Fruit fly (Drosophila melanogaster): ENCODE data around the gene CG2528.
A peak's percentile ranks its signal among the peaks of the same experiment; 100 is the strongest.

CG2528 gene

DNA sequence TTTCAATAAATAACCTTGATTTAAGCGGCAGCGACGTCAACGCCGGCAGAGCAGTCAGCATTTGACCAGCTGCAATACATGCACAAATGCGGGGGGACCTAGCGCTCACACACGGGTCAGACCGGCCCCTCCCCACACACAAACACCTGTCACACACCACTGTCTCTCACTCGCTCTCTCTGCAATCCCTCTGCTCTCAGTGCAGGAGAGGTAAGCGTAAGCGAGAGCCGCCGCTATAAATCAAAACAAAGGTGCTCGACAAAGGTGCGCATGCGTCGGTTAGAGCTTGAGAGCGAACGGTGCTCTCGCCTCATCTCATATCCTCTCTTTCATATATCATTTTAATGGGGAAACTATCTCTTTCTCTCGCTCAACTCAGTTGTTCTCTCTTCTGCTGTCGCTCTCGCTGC lies 26.1 kb upstream of the CG2528 start, which contains the start of gene tio:
Gene tio, plus strand, starts transcription at position 348 of the 410 bp plus-strand sequence.
- TF ChIP-seq CG34406 (GFP tag; optimal IDR thresholded peaks at IDR 0.05), result no peak
- TF ChIP-seq acj6 (GFP tag; optimal IDR thresholded peaks at IDR 0.05), result no peak
- peak; percentile 38 for TF ChIP-seq achi (GFP tag; optimal IDR thresholded peaks at IDR 0.05)
- peak; percentile 37; the same call in 1 of the 3 replicates for TF ChIP-seq eg (GFP tag; IDR thresholded peaks at IDR 0.05)
- TF ChIP-seq CG3032 (tag; optimal IDR thresholded peaks at IDR 0.05), result no peak
- no peak for TF ChIP-seq CG6276 (GFP tag; optimal IDR thresholded peaks at IDR 0.05)
- no peak for TF ChIP-seq Hr38 (GFP tag; optimal IDR thresholded peaks at IDR 0.05)
- peak; percentile 20 for TF ChIP-seq vri (GFP tag; optimal IDR thresholded peaks at IDR 0.05)
- TF ChIP-seq salr (GFP tag; optimal IDR thresholded peaks at IDR 0.05), result peak in 1 of 2 experiments; percentile 32
- peak; percentile 23 for TF ChIP-seq esn (GFP tag; optimal IDR thresholded peaks at IDR 0.05)
- TF ChIP-seq CG9139 (GFP tag; optimal IDR thresholded peaks at IDR 0.05), result no peak
- TF ChIP-seq CG1621 (tag; optimal IDR thresholded peaks at IDR 0.05), result no peak
- no peak for TF ChIP-seq topi (GFP tag; optimal IDR thresholded peaks at IDR 0.05)
- TF ChIP-seq svp (GFP tag), result peak; percentile 67
- no peak for TF ChIP-seq dac (GFP tag; optimal IDR thresholded peaks at IDR 0.05)
- peak; percentile 33; the same call in 2 of the 3 replicates for TF ChIP-seq CG6163 (GFP tag; IDR thresholded peaks at IDR 0.05)
- TF ChIP-seq CG7368 (GFP tag; optimal IDR thresholded peaks at IDR 0.05), result peak; percentile 25
- peak; percentile 34 for TF ChIP-seq Sox102F (GFP tag; optimal IDR thresholded peaks at IDR 0.05)
- TF ChIP-seq ss (GFP tag; optimal IDR thresholded peaks at IDR 0.05), result peak in 1 of 2 experiments; percentile 11
- TF ChIP-seq lz (GFP tag; optimal IDR thresholded peaks at IDR 0.05), result no peak
- peak; percentile 21 for TF ChIP-seq Blimp-1 (GFP tag; optimal IDR thresholded peaks at IDR 0.05)
- peak; percentile 79 for TF ChIP-seq Eip78C (GFP tag)
- 0 out of 3 replicates have a peak, but pooled peaks have one; percentile 15 for TF ChIP-seq CG8119 (GFP tag; IDR thresholded peaks at IDR 0.05)
- no peak for TF ChIP-seq Eip75B (GFP tag; optimal IDR thresholded peaks at IDR 0.05)
- no peak for TF ChIP-seq Sox14 (GFP tag; optimal IDR thresholded peaks at IDR 0.05)
- no peak for TF ChIP-seq Gug (GFP tag; IDR thresholded peaks at IDR 0.05)
- no peak for TF ChIP-seq CG11902 (GFP tag; optimal IDR thresholded peaks at IDR 0.05)
- TF ChIP-seq CG8632 (GFP tag; optimal IDR thresholded peaks at IDR 0.05), result no peak
- no peak for TF ChIP-seq fd59A (GFP tag; optimal IDR thresholded peaks at IDR 0.05)
- peak; percentile 13 for TF ChIP-seq CG6808 (GFP tag; optimal IDR thresholded peaks at IDR 0.05)

DNA sequence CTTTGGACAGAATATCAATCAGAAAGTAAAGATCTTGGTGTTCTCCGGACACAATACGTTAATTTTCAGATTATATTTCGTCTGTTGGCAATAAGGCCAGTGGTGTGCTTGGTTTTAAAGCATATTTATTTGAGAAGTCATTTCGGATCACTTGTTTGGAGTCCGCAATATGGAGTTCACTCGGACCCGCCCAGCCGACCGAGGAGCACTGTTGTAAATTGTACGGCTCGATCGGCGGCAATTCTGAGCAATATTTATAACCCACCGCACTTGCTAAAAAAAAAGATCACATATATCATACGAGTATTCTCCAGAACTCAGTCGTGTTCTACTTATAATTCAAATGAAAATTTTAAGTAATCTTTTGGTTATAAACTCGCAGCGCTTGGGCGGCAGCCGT lies 22.2 kb upstream of the CG2528 start, which contains the start of gene CG31693:
Gene CG31693, plus strand, starts transcription at position 301 of the 400 bp plus-strand sequence.
- no peak for TF ChIP-seq CG6163 (GFP tag; IDR thresholded peaks at IDR 0.05)
- no peak for TF ChIP-seq lz (GFP tag; optimal IDR thresholded peaks at IDR 0.05)
- no peak for TF ChIP-seq Sox102F (GFP tag; optimal IDR thresholded peaks at IDR 0.05)
- TF ChIP-seq Sox15 (GFP tag; optimal IDR thresholded peaks at IDR 0.05), result no peak
- no peak for TF ChIP-seq CG10669 (GFP tag; optimal IDR thresholded peaks at IDR 0.05)
- TF ChIP-seq OdsH (GFP tag; optimal IDR thresholded peaks at IDR 0.05), result no peak

DNA sequence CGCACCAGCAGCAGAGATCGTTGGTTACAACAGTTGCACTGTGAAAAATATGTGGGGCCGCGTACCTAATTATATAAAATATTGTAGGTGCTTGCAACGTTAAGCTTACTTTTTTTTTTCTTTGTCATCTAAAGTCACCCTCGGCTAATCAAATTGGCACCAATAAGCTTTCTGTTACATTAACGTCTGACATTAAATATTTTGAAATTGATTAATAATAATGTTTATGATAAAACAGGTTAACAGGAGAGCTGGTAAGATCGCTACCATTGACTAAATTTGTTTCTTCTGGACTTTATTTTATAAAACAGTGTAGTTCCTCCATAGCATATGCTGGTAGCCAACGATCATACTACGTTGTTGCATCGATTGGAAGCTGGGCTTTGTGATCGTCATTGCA lies 644 bp upstream of the CG2528 start:
- TF ChIP-seq cyc (GFP tag; optimal IDR thresholded peaks at IDR 0.05), result peak; percentile 25
- peak; percentile 11 for TF ChIP-seq CG31627 (GFP tag; optimal IDR thresholded peaks at IDR 0.05)
- TF ChIP-seq CG6792 (GFP tag; optimal IDR thresholded peaks at IDR 0.05), result peak; percentile 26
- TF ChIP-seq CG8632 (GFP tag; optimal IDR thresholded peaks at IDR 0.05), result peak; percentile 21
- peak; percentile 46 for TF ChIP-seq esn (GFP tag; optimal IDR thresholded peaks at IDR 0.05)
- no peak for TF ChIP-seq Blimp-1 (GFP tag; optimal IDR thresholded peaks at IDR 0.05)
- peak; percentile 51 for TF ChIP-seq CG3032 (tag; optimal IDR thresholded peaks at IDR 0.05)
- TF ChIP-seq Eip75B (GFP tag; optimal IDR thresholded peaks at IDR 0.05), result no peak
- TF ChIP-seq Sox15 (GFP tag; optimal IDR thresholded peaks at IDR 0.05), result no peak
- peak; percentile 39 for TF ChIP-seq Sox14 (GFP tag; optimal IDR thresholded peaks at IDR 0.05)
- peak; percentile 20 for TF ChIP-seq CG10669 (GFP tag; optimal IDR thresholded peaks at IDR 0.05)
- no peak for TF ChIP-seq fd59A (GFP tag; optimal IDR thresholded peaks at IDR 0.05)
- peak; percentile 58 for TF ChIP-seq dsx (GFP tag; optimal IDR thresholded peaks at IDR 0.05; ENCODE audit: poor library complexity, severe bottlenecking)
- TF ChIP-seq spab (GFP tag; optimal IDR thresholded peaks at IDR 0.05), result peak; percentile 7
- TF ChIP-seq achi (GFP tag; optimal IDR thresholded peaks at IDR 0.05), result peak; percentile 22
- TF ChIP-seq topi (GFP tag; optimal IDR thresholded peaks at IDR 0.05), result peak; percentile 35
- no peak for TF ChIP-seq CG11762 (GFP tag; optimal IDR thresholded peaks at IDR 0.05; ENCODE audit: insufficient read depth)
- TF ChIP-seq CG6808 (GFP tag; optimal IDR thresholded peaks at IDR 0.05), result peak; percentile 55
- TF ChIP-seq salr (GFP tag; optimal IDR thresholded peaks at IDR 0.05), result peak in 1 of 2 experiments; percentile 10
- no peak for TF ChIP-seq dac (GFP tag; optimal IDR thresholded peaks at IDR 0.05)
- no peak for TF ChIP-seq CG34406 (GFP tag; optimal IDR thresholded peaks at IDR 0.05)
- no peak for TF ChIP-seq CG4318 (GFP tag; optimal IDR thresholded peaks at IDR 0.05)
- no peak for TF ChIP-seq Gug (GFP tag; IDR thresholded peaks at IDR 0.05)
- peak; percentile 13 for TF ChIP-seq Smox (GFP tag; optimal IDR thresholded peaks at IDR 0.05)
- TF ChIP-seq CG6854 (GFP tag; optimal IDR thresholded peaks at IDR 0.05), result no peak
- TF ChIP-seq svp (GFP tag), result peak; percentile 73
- no peak for TF ChIP-seq Lpt (GFP tag; optimal IDR thresholded peaks at IDR 0.05)
- TF ChIP-seq acj6 (GFP tag; optimal IDR thresholded peaks at IDR 0.05), result peak; percentile 19
- TF ChIP-seq Hr4 (GFP tag; optimal IDR thresholded peaks at IDR 0.05), result no peak
- TF ChIP-seq CG11902 (GFP tag; optimal IDR thresholded peaks at IDR 0.05), result no peak
- no peak for TF ChIP-seq CG32006 (GFP tag; optimal IDR thresholded peaks at IDR 0.05)
